Fruit fly (Drosophila melanogaster) whole organism, embryonic: Measurements from ENCODE around the gene VhaSFD.

Source experiments
- ATbp ChIP-seq: fragments of 200-800 bp; sonication (Bioruptor generic); optimal IDR thresholded peaks from 2 replicates; lab custom pipeline; 2017; ENCODE audit warnings: missing biosample characterization, mild to moderate bottlenecking, missing genetic modification characterization, missing genetic modification reagents
- C15 ChIP-seq: fragments of 200-800 bp; sonication (Bioruptor generic); IDR thresholded peaks from 3 replicates; pipeline ENCODE4 v1.3.6; 2022; ENCODE audit warnings: missing biosample characterization, missing genetic modification characterization
- CG1024 ChIP-seq: fragments of 200-800 bp; sonication (Bioruptor generic); IDR thresholded peaks from 2 replicates; pipeline ENCODE4 v1.3.6; 2022; ENCODE audit warnings: missing biosample characterization, missing genetic modification characterization
- CG10267 ChIP-seq: fragments of 200-800 bp; sonication (Bioruptor generic); optimal IDR thresholded peaks from 2 replicates; lab custom pipeline; 2018; ENCODE audit warnings: missing biosample characterization, mild to moderate bottlenecking, missing genetic modification characterization, moderate library complexity
- CG11085 ChIP-seq: fragments of 200-800 bp; sonication (Bioruptor generic); IDR thresholded peaks from 2 replicates; pipeline ENCODE4 v1.3.6; 2022; ENCODE audit warnings: missing biosample characterization, missing genetic modification characterization
- CG12155 ChIP-seq: fragments of 200-800 bp; sonication (Bioruptor generic); optimal IDR thresholded peaks from 3 replicates; lab custom pipeline; 2016; ENCODE audit warnings: missing biosample characterization, missing genetic modification characterization
- CG13296 ChIP-seq: fragments of 200-800 bp; sonication (Bioruptor generic); optimal IDR thresholded peaks from 3 replicates; lab custom pipeline; 2018; ENCODE audit warnings: missing biosample characterization, mild to moderate bottlenecking, missing genetic modification characterization
- CG15073 ChIP-seq: fragments of 200-800 bp; sonication (Bioruptor generic); optimal IDR thresholded peaks from 2 replicates; lab custom pipeline; 2016; ENCODE audit warnings: missing biosample characterization, missing genetic modification characterization
- CG15269 ChIP-seq: fragments of 200-800 bp; sonication (Bioruptor generic); optimal IDR thresholded peaks from 2 replicates; lab custom pipeline; 2018; ENCODE audit warnings: missing biosample characterization, mild to moderate bottlenecking, missing genetic modification characterization, moderate library complexity
- CG18011 ChIP-seq: fragments of 200-800 bp; sonication (Bioruptor generic); optimal IDR thresholded peaks from 2 replicates; lab custom pipeline; 2017; ENCODE audit warnings: missing biosample characterization, missing genetic modification characterization, mild to moderate bottlenecking, moderate library complexity, missing genotype
- CG18476 ChIP-seq: fragments of 200-800 bp; sonication (Bioruptor generic); optimal IDR thresholded peaks from 2 replicates; lab custom pipeline; 2016; ENCODE audit warnings: missing biosample characterization, mild to moderate bottlenecking, missing genetic modification characterization
- CG18764 ChIP-seq: fragments of 200-800 bp; sonication (Bioruptor generic); optimal IDR thresholded peaks from 3 replicates; lab custom pipeline; 2016; ENCODE audit warnings: missing biosample characterization, missing genetic modification characterization
- CG2202 ChIP-seq: fragments of 200-800 bp; sonication (Bioruptor generic); optimal IDR thresholded peaks from 2 replicates; lab custom pipeline; 2018; ENCODE audit warnings: missing biosample characterization, mild to moderate bottlenecking, missing genetic modification characterization
- CG3726 ChIP-seq: fragments of 200-800 bp; sonication (Bioruptor generic); IDR thresholded peaks from 3 replicates; pipeline ENCODE4, ENCODE4 v1.3.6; 2022; ENCODE audit warnings: missing biosample characterization, missing genetic modification characterization
- CG4404 ChIP-seq: fragments of 200-800 bp; sonication (Bioruptor generic); IDR thresholded peaks from 2 replicates; pipeline ENCODE4 v1.3.6; 2022; ENCODE audit warnings: missing biosample characterization, missing genetic modification characterization
- CG8359 ChIP-seq: fragments of 200-800 bp; sonication (Bioruptor generic); optimal IDR thresholded peaks from 2 replicates; lab custom pipeline; 2017; ENCODE audit warnings: missing biosample characterization, mild to moderate bottlenecking, missing genetic modification characterization, borderline replicate concordance
- CG9215 ChIP-seq: fragments of 200-800 bp; sonication (Bioruptor generic); IDR thresholded peaks from 2 replicates; pipeline ENCODE4 v1.3.6; 2022; ENCODE audit warnings: missing biosample characterization, missing genetic modification characterization
- D ChIP-seq, 2 experiments: fragments of 200-800 bp in 1 of 2; fragments of >200 bp in 1 of 2; sonication (Bioruptor generic) in 1 of 2; optimal IDR thresholded peaks; 2 replicates in 1 of 2; 3 replicates in 1 of 2; lab custom pipeline; 2017; ENCODE audit warnings: mild to moderate bottlenecking in 1 of 2, missing biosample characterization in 1 of 2, missing genetic modification characterization in 1 of 2, missing genetic modification reagents in 1 of 2
- Dbx ChIP-seq: fragments of 200-800 bp; sonication (Bioruptor generic); IDR thresholded peaks from 3 replicates; pipeline ENCODE4 v1.3.6; 2022; ENCODE audit warnings: missing biosample characterization, missing genetic modification characterization
- Deaf1 ChIP-seq: fragments of 200-800 bp; optimal IDR thresholded peaks from 3 replicates; lab custom pipeline; 2019; ENCODE audit warnings: missing biosample characterization, mild to moderate bottlenecking, missing genetic modification characterization, moderate library complexity
- Dll ChIP-seq: fragments of 200-800 bp; sonication (Bioruptor generic); IDR thresholded peaks from 4 replicates; pipeline ENCODE4 v1.3.6; 2022; ENCODE audit warnings: missing biosample characterization, missing genetic modification characterization; ENCODE audit not compliant: partially characterized antibody
- Elba2 ChIP-seq: fragments of 200-800 bp; sonication (Bioruptor generic); optimal IDR thresholded peaks from 3 replicates; lab custom pipeline; 2016; ENCODE audit warnings: missing biosample characterization, missing genetic modification characterization
- HLH4C ChIP-seq: fragments of 200-800 bp; sonication (Bioruptor generic); IDR thresholded peaks from 3 replicates; pipeline ENCODE4 v1.3.6; 2022; ENCODE audit warnings: missing biosample characterization, missing genetic modification characterization; ENCODE audit not compliant: partially characterized antibody
- Hey ChIP-seq: fragments of 200-800 bp; sonication (Bioruptor generic); optimal IDR thresholded peaks from 3 replicates; lab custom pipeline; 2018; ENCODE audit warnings: missing biosample characterization, mild to moderate bottlenecking, missing genetic modification characterization
- Hsf ChIP-seq: fragments of 200-800 bp; sonication (Bioruptor generic); optimal IDR thresholded peaks from 3 replicates; lab custom pipeline; 2016; ENCODE audit warnings: missing biosample characterization, missing genetic modification characterization
- NC2β ChIP-seq: fragments of 200-800 bp; sonication (Bioruptor generic); optimal IDR thresholded peaks from 2 replicates; lab custom pipeline; 2016; ENCODE audit warnings: missing biosample characterization, missing genetic modification characterization
- Stat92E ChIP-seq, 3 experiments: fragments of >200 bp in 2 of 3; fragments of 200-800 bp in 1 of 3; sonication (Bioruptor generic) in 1 of 3; optimal IDR thresholded peaks; 2 replicates each; lab custom pipeline; 2017 to 2019; ENCODE audit warnings: missing biosample characterization in 3 of 3, missing genetic modification characterization in 3 of 3, mild to moderate bottlenecking in 1 of 3, moderate library complexity in 1 of 3
- Vsx1 ChIP-seq: fragments of 200-800 bp; sonication (Bioruptor generic); optimal IDR thresholded peaks from 2 replicates; lab custom pipeline; 2017; ENCODE audit warnings: missing biosample characterization, mild to moderate bottlenecking, missing genetic modification characterization, missing genetic modification reagents
- bab2 ChIP-seq: fragments of 200-800 bp; sonication (Bioruptor generic); optimal IDR thresholded peaks from 2 replicates; lab custom pipeline; 2016; ENCODE audit warnings: missing biosample characterization, missing genetic modification characterization
- bowl ChIP-seq: fragments of 200-800 bp; sonication (Bioruptor generic); IDR thresholded peaks from 2 replicates; pipeline ENCODE4 v1.3.6; 2022; ENCODE audit warnings: missing biosample characterization, missing genetic modification characterization
- br ChIP-seq: fragments of >200 bp; optimal IDR thresholded peaks from 2 replicates; lab custom pipeline; 2017
- caup ChIP-seq: fragments of 200-800 bp; sonication (Bioruptor generic); optimal IDR thresholded peaks from 3 replicates; lab custom pipeline; 2017; ENCODE audit warnings: missing biosample characterization, mild to moderate bottlenecking, missing genetic modification characterization, moderate library complexity; ENCODE audit not compliant: severe bottlenecking
- cg ChIP-seq: fragments of 200-800 bp; sonication (Bioruptor generic); optimal IDR thresholded peaks from 3 replicates; lab custom pipeline; 2019; ENCODE audit warnings: missing biosample characterization, mild to moderate bottlenecking, missing genetic modification characterization, moderate library complexity
- dysf ChIP-seq: fragments of 200-800 bp; sonication (Bioruptor generic); IDR thresholded peaks from 3 replicates; pipeline ENCODE4 v1.3.6; 2022; ENCODE audit warnings: missing biosample characterization, missing genetic modification characterization
- fd3F ChIP-seq: fragments of 200-800 bp; sonication (Bioruptor generic); optimal IDR thresholded peaks from 2 replicates; lab custom pipeline; 2018; ENCODE audit warnings: missing biosample characterization, mild to moderate bottlenecking, missing genetic modification characterization, moderate library complexity
- fu2 ChIP-seq: fragments of 200-800 bp; sonication (Bioruptor generic); optimal IDR thresholded peaks from 2 replicates; lab custom pipeline; 2016; ENCODE audit warnings: missing biosample characterization, missing genetic modification characterization
- gce ChIP-seq: fragments of 200-800 bp; sonication (Bioruptor generic); IDR thresholded peaks from 3 replicates; pipeline ENCODE4 v1.3.6; 2022; ENCODE audit warnings: missing biosample characterization, missing genetic modification characterization
- gcm2 ChIP-seq: fragments of 200-800 bp; sonication (Bioruptor generic); optimal IDR thresholded peaks from 2 replicates; lab custom pipeline; 2016; ENCODE audit warnings: missing biosample characterization, missing genetic modification characterization
- gro ChIP-seq: fragments of 200-800 bp; sonication (Bioruptor generic); optimal IDR thresholded peaks from 2 replicates; lab custom pipeline; 2016; ENCODE audit warnings: missing biosample characterization, missing genetic modification characterization
- lab ChIP-seq: fragments of 200-800 bp; sonication (Bioruptor generic); optimal IDR thresholded peaks from 3 replicates; lab custom pipeline; 2017; ENCODE audit warnings: missing biosample characterization, missing genetic modification characterization, mild to moderate bottlenecking, moderate library complexity, missing genetic modification reagents
- nau ChIP-seq: fragments of 200-800 bp; sonication (Bioruptor generic); optimal IDR thresholded peaks from 3 replicates; lab custom pipeline; 2017; ENCODE audit warnings: missing biosample characterization, mild to moderate bottlenecking, missing genetic modification characterization, missing genetic modification reagents
- phol ChIP-seq: fragments of 200-800 bp; sonication (Bioruptor generic); optimal IDR thresholded peaks from 3 replicates; lab custom pipeline; 2018; ENCODE audit warnings: missing biosample characterization, mild to moderate bottlenecking, missing genetic modification characterization, moderate library complexity
- pnt ChIP-seq: fragments of 200-800 bp; sonication (Bioruptor generic); optimal IDR thresholded peaks from 3 replicates; lab custom pipeline; 2016; ENCODE audit warnings: missing biosample characterization, missing genetic modification characterization
- shn ChIP-seq: fragments of 200-800 bp; sonication (Bioruptor generic); optimal IDR thresholded peaks from 3 replicates; lab custom pipeline; 2016; ENCODE audit warnings: missing biosample characterization, missing genetic modification characterization
- slou ChIP-seq: fragments of 200-800 bp; sonication (Bioruptor generic); optimal IDR thresholded peaks from 3 replicates; lab custom pipeline; 2016; ENCODE audit warnings: missing biosample characterization, missing genetic modification characterization
- slp2 ChIP-seq: fragments of 200-800 bp; sonication (Bioruptor generic); optimal IDR thresholded peaks from 2 replicates; lab custom pipeline; 2016; ENCODE audit warnings: missing biosample characterization, missing genetic modification characterization
- stwl ChIP-seq: fragments of 200-800 bp; sonication (Bioruptor generic); optimal IDR thresholded peaks from 3 replicates; lab custom pipeline; 2018; ENCODE audit warnings: missing biosample characterization, mild to moderate bottlenecking, missing genetic modification characterization, moderate library complexity
- trem ChIP-seq: fragments of 200-800 bp; optimal IDR thresholded peaks from 3 replicates; lab custom pipeline; 2019; ENCODE audit warnings: missing biosample characterization, mild to moderate bottlenecking, missing genetic modification characterization, moderate library complexity
- unc-4 ChIP-seq: fragments of 200-800 bp; sonication (Bioruptor generic); IDR thresholded peaks from 2 replicates; pipeline ENCODE4 v1.3.6; 2022; ENCODE audit warnings: missing biosample characterization, missing genetic modification characterization; ENCODE audit not compliant: partially characterized antibody

The VhaSFD gene

dm6 chr2L:16743055-16743805, 15.6 kb upstream of the VhaSFD start, which contains the start of the genes LSm7 and BuGZ (continued):
- TF ChIP-seq Hey (tag; lab: Kevin White, UChicago), result no peak
- TF ChIP-seq slou (GFP tag; lab: Kevin White, UChicago), result peak; percentile 23
- TF ChIP-seq dysf (GFP tag; lab: Robert Waterston, UW), result no peak
- TF ChIP-seq CG2202 (tag; lab: Kevin White, UChicago), result no peak
- no peak for TF ChIP-seq ATbp
- TF ChIP-seq bab2 (GFP tag; lab: Kevin White, UChicago), result no peak
- TF ChIP-seq trem (tag; lab: Kevin White, UChicago), result peak; percentile 92
- no peak for TF ChIP-seq bowl (GFP tag; lab: Robert Waterston, UW)
- peak; percentile 35 for TF ChIP-seq CG13296
- TF ChIP-seq D (optimal IDR thresholded peaks at IDR 0.05; lab: Kevin White, UChicago), result no peak
- TF ChIP-seq D (GFP tag; optimal IDR thresholded peaks at IDR 0.05; lab: Kevin White, UChicago), result peak; percentile 29
- peak in 1 of 3 experiments; percentile 21 for TF ChIP-seq Stat92E (GFP tag; optimal IDR thresholded peaks at IDR 0.05; lab: Kevin White, UChicago)
- TF ChIP-seq CG3726 (GFP tag; lab: Robert Waterston, UW), result no peak
- no peak for TF ChIP-seq CG15073 (GFP tag; lab: Kevin White, UChicago)
- no peak for TF ChIP-seq fu2 (GFP tag; lab: Kevin White, UChicago)
- peak; percentile 86 for TF ChIP-seq stwl
- no peak for TF ChIP-seq C15 (GFP tag; lab: Robert Waterston, UW)
- TF ChIP-seq phol (tag; lab: Kevin White, UChicago), result peak; percentile 99
- peak; percentile 46 for TF ChIP-seq caup (GFP tag; lab: Kevin White, UChicago)
- peak; percentile 38 for TF ChIP-seq Hsf
- 0 out of 3 replicates have a peak, but pooled peaks have one; percentile 25 for TF ChIP-seq HLH4C (GFP tag; lab: Robert Waterston, UW)
- peak; percentile 70 for TF ChIP-seq unc-4 (GFP tag; lab: Robert Waterston, UW)
- TF ChIP-seq gce, result no peak
- TF ChIP-seq lab (GFP tag; lab: Kevin White, UChicago), result no peak
- no peak for TF ChIP-seq CG18011 (GFP tag; lab: Kevin White, UChicago)
- peak; percentile 63 for TF ChIP-seq Elba2
- TF ChIP-seq gcm2 (GFP tag; lab: Kevin White, UChicago), result no peak
- peak; percentile 11 for TF ChIP-seq CG12155
- no peak for TF ChIP-seq nau (GFP tag; lab: Kevin White, UChicago)
- TF ChIP-seq CG1024 (GFP tag; lab: Robert Waterston, UW), result no peak
- TF ChIP-seq pnt (GFP tag; lab: Kevin White, UChicago), result no peak
- TF ChIP-seq NC2β (GFP tag; lab: Kevin White, UChicago), result no peak
- TF ChIP-seq gro (GFP tag; lab: Kevin White, UChicago), result no peak
- peak; percentile 92 for TF ChIP-seq cg (GFP tag; lab: Kevin White, UChicago)
- no peak; the same call in 2 of the 3 replicates for TF ChIP-seq Dbx
- TF ChIP-seq CG15269 (tag; lab: Kevin White, UChicago), result no peak
- no peak for TF ChIP-seq CG18476
- TF ChIP-seq CG10267 (tag; lab: Kevin White, UChicago), result peak; percentile 64
- TF ChIP-seq CG4404 (GFP tag; lab: Robert Waterston, UW), result no peak
- TF ChIP-seq CG11085, result no peak
- no peak for TF ChIP-seq shn (GFP tag; lab: Kevin White, UChicago)
- TF ChIP-seq CG18764, result peak; percentile 9
- no peak for TF ChIP-seq Deaf1
- no peak for TF ChIP-seq CG8359 (GFP tag; lab: Kevin White, UChicago)
- TF ChIP-seq Vsx1, result no peak
- no peak for TF ChIP-seq fd3F (GFP tag; lab: Kevin White, UChicago)
- no peak for TF ChIP-seq br (lab: Kevin White, UChicago)
- TF ChIP-seq slp2 (GFP tag; lab: Kevin White, UChicago), result no peak
- TF ChIP-seq CG9215, result no peak
- TF ChIP-seq Dll (GFP tag; lab: Robert Waterston, UW), result peak; percentile 78
